Fruit fly (Drosophila melanogaster) whole organism, embryonic: ENCODE measurements around the gene Polr3E.

ENCODE experiments used
- Ada2b ChIP-seq: fragments of 200-800 bp; sonication (Bioruptor generic); IDR thresholded peaks from 2 replicates; pipeline ENCODE4 v1.3.6; 2022; ENCODE audit warnings: missing biosample characterization, missing genetic modification characterization
- B-H1 ChIP-seq: fragments of 200-800 bp; sonication (Bioruptor generic); IDR thresholded peaks from 3 replicates; pipeline ENCODE4 v1.3.6; 2022; ENCODE audit warnings: missing biosample characterization, missing genetic modification characterization
- C15 ChIP-seq: fragments of 200-800 bp; sonication (Bioruptor generic); IDR thresholded peaks from 3 replicates; pipeline ENCODE4 v1.3.6; 2022; ENCODE audit warnings: missing biosample characterization, missing genetic modification characterization
- CG10147 ChIP-seq: fragments of 200-800 bp; sonication (Bioruptor generic); optimal IDR thresholded peaks from 2 replicates; lab custom pipeline; 2019; ENCODE audit warnings: missing biosample characterization, mild to moderate bottlenecking, missing genetic modification characterization, moderate library complexity
- CG10431 ChIP-seq: fragments of 200-800 bp; sonication (Bioruptor generic); optimal IDR thresholded peaks from 3 replicates; lab custom pipeline; 2018; ENCODE audit warnings: missing biosample characterization, mild to moderate bottlenecking, missing genetic modification characterization
- CG1233 ChIP-seq: fragments of 200-800 bp; sonication (Bioruptor generic); optimal IDR thresholded peaks from 4 replicates; lab custom pipeline; 2018; ENCODE audit warnings: missing biosample characterization, mild to moderate bottlenecking, missing genetic modification characterization
- CG13894 ChIP-seq: fragments of 200-800 bp; sonication (Bioruptor generic); optimal IDR thresholded peaks from 3 replicates; lab custom pipeline; 2018; ENCODE audit warnings: missing biosample characterization, mild to moderate bottlenecking, missing genetic modification characterization, moderate library complexity
- CG14965 ChIP-seq: fragments of 200-800 bp; sonication (Bioruptor generic); optimal IDR thresholded peaks from 2 replicates; lab custom pipeline; 2016; ENCODE audit warnings: missing biosample characterization, missing genetic modification characterization, borderline replicate concordance
- CG15514 ChIP-seq: fragments of 200-800 bp; sonication (Bioruptor generic); optimal IDR thresholded peaks from 3 replicates; lab custom pipeline; 2017; ENCODE audit warnings: missing biosample characterization, missing genetic modification characterization, mild to moderate bottlenecking, moderate library complexity, missing genetic modification reagents
- CG17361 ChIP-seq: fragments of 200-800 bp; sonication (Bioruptor generic); IDR thresholded peaks from 3 replicates; pipeline ENCODE4 v1.3.6; 2022; ENCODE audit warnings: missing biosample characterization, missing genetic modification characterization
- CG17912 ChIP-seq: fragments of 200-800 bp; sonication (Bioruptor generic); optimal IDR thresholded peaks from 2 replicates; lab custom pipeline; 2018; ENCODE audit warnings: missing biosample characterization, mild to moderate bottlenecking, missing genetic modification characterization
- CG4282 ChIP-seq: fragments of 200-800 bp; sonication (Bioruptor generic); optimal IDR thresholded peaks from 2 replicates; lab custom pipeline; 2016; ENCODE audit warnings: missing biosample characterization, missing genetic modification characterization
- CG5245 ChIP-seq: fragments of 200-800 bp; sonication (Bioruptor generic); optimal IDR thresholded peaks from 3 replicates; lab custom pipeline; 2016; ENCODE audit warnings: missing biosample characterization, missing genetic modification characterization
- CG6175 ChIP-seq: fragments of 200-800 bp; sonication (Bioruptor generic); IDR thresholded peaks from 3 replicates; pipeline ENCODE4 v1.3.6; 2022; ENCODE audit warnings: missing biosample characterization, missing genetic modification characterization
- CG6272 ChIP-seq: fragments of 200-800 bp; sonication (Bioruptor generic); IDR thresholded peaks from 2 replicates; pipeline ENCODE4 v1.3.6; 2022; ENCODE audit warnings: missing biosample characterization, missing genetic modification characterization
- CG6689 ChIP-seq: fragments of 200-800 bp; sonication (Bioruptor generic); IDR thresholded peaks from 2 replicates; pipeline ENCODE4 v1.3.6; 2022; ENCODE audit warnings: missing biosample characterization, missing genetic modification characterization
- CG7357 ChIP-seq: fragments of 200-800 bp; sonication (Bioruptor generic); IDR thresholded peaks from 3 replicates; pipeline ENCODE4 v1.3.6; 2022; ENCODE audit warnings: missing biosample characterization, missing genetic modification characterization
- CG8290 ChIP-seq, 3 experiments: fragments of 200-800 bp; sonication (Bioruptor generic); optimal IDR thresholded peaks; 2 replicates each; lab custom pipeline; 2016 to 2019; ENCODE audit warnings: missing biosample characterization in 3 of 3, missing genetic modification characterization in 3 of 3, mild to moderate bottlenecking in 2 of 3, moderate library complexity in 1 of 3
- CG8388 ChIP-seq: fragments of 200-800 bp; sonication (Bioruptor generic); optimal IDR thresholded peaks from 2 replicates; lab custom pipeline; 2019; ENCODE audit warnings: missing biosample characterization, mild to moderate bottlenecking, missing genetic modification characterization, moderate library complexity
- CG8765 ChIP-seq: fragments of 200-800 bp; sonication (Bioruptor generic); IDR thresholded peaks from 2 replicates; pipeline ENCODE4 v1.3.6; 2022; ENCODE audit warnings: missing biosample characterization, missing genetic modification characterization
- CG8924 ChIP-seq: fragments of 200-800 bp; optimal IDR thresholded peaks from 3 replicates; lab custom pipeline; 2019; ENCODE audit warnings: missing biosample characterization, mild to moderate bottlenecking, missing genetic modification characterization, moderate library complexity
- CG9932 ChIP-seq: fragments of 200-800 bp; sonication (Bioruptor generic); IDR thresholded peaks from 2 replicates; pipeline ENCODE4 v1.3.6; 2022; ENCODE audit warnings: missing biosample characterization, missing genetic modification characterization
- E2f2 ChIP-seq: fragments of 200-800 bp; sonication (Bioruptor generic); IDR thresholded peaks from 2 replicates; pipeline ENCODE4 v1.3.6; 2022; ENCODE audit warnings: missing biosample characterization, missing genetic modification characterization
- Lpt ChIP-seq: fragments of >200 bp; optimal IDR thresholded peaks from 2 replicates; lab custom pipeline; 2018; ENCODE audit warnings: missing biosample characterization, missing genetic modification characterization
- Med ChIP-seq: fragments of 200-800 bp; sonication (Bioruptor generic); peaks from one replicate; lab custom pipeline; 2016; ENCODE audit warnings: missing biosample characterization, missing genetic modification characterization, mild to moderate bottlenecking, inconsistent platforms, moderate library complexity
- Mes4 ChIP-seq: fragments of 200-800 bp; sonication (Bioruptor generic); optimal IDR thresholded peaks from 2 replicates; lab custom pipeline; 2016; ENCODE audit warnings: missing biosample characterization, missing genetic modification characterization
- Spps ChIP-seq: fragments of 200-800 bp; sonication (Bioruptor generic); optimal IDR thresholded peaks from 2 replicates; lab custom pipeline; 2018; ENCODE audit warnings: missing biosample characterization, mild to moderate bottlenecking, missing genetic modification characterization
- Sry-β ChIP-seq: fragments of 200-800 bp; sonication (Bioruptor generic); optimal IDR thresholded peaks from 2 replicates; lab custom pipeline; 2018; ENCODE audit warnings: missing biosample characterization, mild to moderate bottlenecking, missing genetic modification characterization, moderate library complexity
- ase ChIP-seq: fragments of 200-800 bp; sonication (Bioruptor generic); IDR thresholded peaks from 3 replicates; pipeline ENCODE4 v1.3.6; 2022; ENCODE audit warnings: missing biosample characterization, missing genetic modification characterization
- cas ChIP-seq: fragments of 200-800 bp; sonication (Bioruptor generic); IDR thresholded peaks from 2 replicates; pipeline ENCODE4 v1.3.6; 2022; ENCODE audit warnings: missing biosample characterization, missing genetic modification characterization
- disco-r ChIP-seq: fragments of 200-800 bp; sonication (Bioruptor generic); optimal IDR thresholded peaks from 2 replicates; lab custom pipeline; 2016; ENCODE audit warnings: missing biosample characterization, missing genetic modification characterization
- emc ChIP-seq: fragments of 200-800 bp; sonication (Bioruptor generic); optimal IDR thresholded peaks from 2 replicates; lab custom pipeline; 2016; ENCODE audit warnings: missing biosample characterization, missing genetic modification characterization
- fd96Cb ChIP-seq: fragments of 200-800 bp; sonication (Bioruptor generic); optimal IDR thresholded peaks from 2 replicates; lab custom pipeline; 2018; ENCODE audit warnings: missing biosample characterization, mild to moderate bottlenecking, missing genetic modification characterization, moderate library complexity
- fru ChIP-seq: fragments of >200 bp; optimal IDR thresholded peaks from 2 replicates; lab custom pipeline; 2017
- jumu ChIP-seq: fragments of 200-800 bp; sonication (Bioruptor generic); optimal IDR thresholded peaks from 3 replicates; lab custom pipeline; 2016; ENCODE audit warnings: missing biosample characterization, missing genetic modification characterization
- kay ChIP-seq: fragments of 200-800 bp; sonication (Bioruptor generic); optimal IDR thresholded peaks from 2 replicates; lab custom pipeline; 2016; ENCODE audit warnings: missing biosample characterization, missing genetic modification characterization
- lbe ChIP-seq: fragments of 200-800 bp; sonication (Bioruptor generic); optimal IDR thresholded peaks from 2 replicates; lab custom pipeline; 2016; ENCODE audit warnings: missing biosample characterization, mild to moderate bottlenecking, missing genetic modification characterization
- mirr ChIP-seq: fragments of 200-800 bp; sonication (Bioruptor generic); optimal IDR thresholded peaks from 3 replicates; lab custom pipeline; 2018; ENCODE audit warnings: missing biosample characterization, mild to moderate bottlenecking, missing genetic modification characterization
- p53 ChIP-seq: fragments of 200-800 bp; sonication (Bioruptor generic); optimal IDR thresholded peaks from 2 replicates; lab custom pipeline; 2016; ENCODE audit warnings: missing biosample characterization, missing genetic modification characterization
- peb ChIP-seq: fragments of 200-800 bp; sonication (Bioruptor generic); IDR thresholded peaks from 2 replicates; pipeline ENCODE4 v1.3.6; 2022; ENCODE audit warnings: missing biosample characterization, missing genetic modification characterization
- pho ChIP-seq: fragments of 200-800 bp; sonication (Bioruptor generic); optimal IDR thresholded peaks from 2 replicates; lab custom pipeline; 2016; ENCODE audit warnings: missing biosample characterization, missing genetic modification characterization
- pnt ChIP-seq: fragments of 200-800 bp; sonication (Bioruptor generic); optimal IDR thresholded peaks from 3 replicates; lab custom pipeline; 2016; ENCODE audit warnings: missing biosample characterization, missing genetic modification characterization
- prd ChIP-seq, 3 experiments: fragments of >200 bp in 2 of 3; fragments of 200-800 bp in 1 of 3; sonication (Bioruptor generic) in 1 of 3; optimal IDR thresholded peaks in 2 of 3; IDR thresholded peaks in 1 of 3; 2 replicates in 2 of 3; 3 replicates in 1 of 3; pipeline versions ENCODE4 v1.3.6 to Lab custom; 2017 to 2022; ENCODE audit warnings: missing biosample characterization in 1 of 3, missing genetic modification characterization in 1 of 3
- pros ChIP-seq: fragments of 200-800 bp; sonication (Bioruptor generic); optimal IDR thresholded peaks from 3 replicates; lab custom pipeline; 2019; ENCODE audit warnings: missing biosample characterization, mild to moderate bottlenecking, missing genetic modification characterization, moderate library complexity
- repo ChIP-seq: fragments of 200-800 bp; sonication (Bioruptor generic); optimal IDR thresholded peaks from 2 replicates; lab custom pipeline; 2016; ENCODE audit warnings: missing biosample characterization, missing genetic modification characterization
- row ChIP-seq: fragments of 200-800 bp; sonication (Bioruptor generic); IDR thresholded peaks from 3 replicates; pipeline ENCODE4 v1.3.6; 2022; ENCODE audit warnings: missing biosample characterization, missing genetic modification characterization
- sima ChIP-seq: fragments of 200-800 bp; sonication (Bioruptor generic); optimal IDR thresholded peaks from 2 replicates; lab custom pipeline; 2016; ENCODE audit warnings: missing biosample characterization, missing genetic modification characterization
- tx ChIP-seq: fragments of 200-800 bp; sonication (Bioruptor generic); optimal IDR thresholded peaks from 2 replicates; lab custom pipeline; 2016; ENCODE audit warnings: missing biosample characterization, missing genetic modification characterization
- vnd ChIP-seq: fragments of 200-800 bp; sonication (Bioruptor generic); IDR thresholded peaks from 3 replicates; pipeline ENCODE4 v1.3.6; 2022; ENCODE audit warnings: missing biosample characterization, missing genetic modification characterization; ENCODE audit not compliant: partially characterized antibody

Gene Polr3E

DNA sequence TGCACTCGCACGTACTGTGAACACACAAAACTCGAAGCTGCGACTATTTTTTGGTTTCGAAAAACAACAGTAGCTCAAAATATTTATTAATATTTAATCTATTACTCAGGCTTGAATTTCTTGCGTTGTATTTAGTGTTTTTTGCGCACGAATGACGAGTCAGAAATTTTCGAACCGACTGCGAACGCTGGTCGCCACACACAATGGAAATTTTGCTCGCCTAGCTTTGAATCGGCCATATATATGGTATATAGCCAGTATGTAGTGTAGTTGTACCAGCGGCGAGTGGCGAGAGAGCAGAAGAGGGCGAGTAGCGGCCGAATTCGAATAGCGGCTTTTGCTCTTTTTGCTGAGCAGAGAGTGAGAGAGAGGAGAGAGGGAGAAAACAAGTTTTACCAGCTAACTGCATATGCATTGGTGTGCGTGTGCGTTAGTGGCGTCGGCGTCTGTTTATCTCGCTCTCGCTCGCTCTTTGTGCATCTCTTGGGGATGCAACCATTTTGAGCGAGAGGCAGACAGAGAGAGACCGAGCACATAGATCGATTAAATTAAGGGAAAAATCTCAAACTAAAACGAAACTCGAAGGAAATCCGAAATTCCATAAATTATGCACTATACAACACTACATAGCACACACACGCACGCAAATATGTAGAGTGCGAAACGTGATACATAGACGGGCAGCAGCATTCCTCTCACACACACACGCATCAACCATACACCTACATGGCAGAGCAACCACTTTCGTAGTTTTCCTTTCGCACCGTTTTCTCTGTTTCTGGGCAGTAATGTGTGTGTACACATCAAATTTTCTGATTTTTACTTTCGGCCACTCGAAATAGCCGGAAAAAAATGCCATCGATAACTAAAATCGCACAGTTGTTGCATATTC, 5.4 kb upstream of the Polr3E start (continued):
- TF ChIP-seq ase (GFP tag; lab: Robert Waterston, UW): no peak
- TF ChIP-seq E2f2 (GFP tag; lab: Robert Waterston, UW): 0 out of 2 replicates have a peak, but pooled peaks have one; percentile 27
- TF ChIP-seq jumu (GFP tag; lab: Kevin White, UChicago): no peak
- no peak for TF ChIP-seq fd96Cb (tag; lab: Kevin White, UChicago)
- TF ChIP-seq CG9932 (GFP tag; lab: Robert Waterston, UW): peak; percentile 41; the same call in 1 of the 2 replicates
- TF ChIP-seq row (GFP tag; lab: Robert Waterston, UW): peak; percentile 36; the same call in 1 of the 3 replicates
- TF ChIP-seq fru (lab: Kevin White, UChicago): peak; percentile 36
- TF ChIP-seq pnt: no peak
- TF ChIP-seq tx (GFP tag; lab: Kevin White, UChicago): no peak
- peak; percentile 87 for TF ChIP-seq pros
- TF ChIP-seq Sry-β: no peak
- no peak for TF ChIP-seq CG7357 (GFP tag; lab: Robert Waterston, UW)
- TF ChIP-seq prd (optimal IDR thresholded peaks at IDR 0.05; lab: Kevin White, UChicago): no peak
- no peak for TF ChIP-seq prd (GFP tag; IDR thresholded peaks at IDR 0.05; lab: Robert Waterston, UW)
- TF ChIP-seq CG10431 (GFP tag; lab: Kevin White, UChicago): peak; percentile 99
- no peak for TF ChIP-seq mirr (GFP tag; lab: Kevin White, UChicago)
- no peak for TF ChIP-seq CG8924
- TF ChIP-seq emc (GFP tag; lab: Kevin White, UChicago): no peak
- TF ChIP-seq B-H1 (GFP tag; lab: Robert Waterston, UW): no peak
- no peak for TF ChIP-seq sima
- no peak for TF ChIP-seq CG17912 (GFP tag; lab: Kevin White, UChicago)
- peak; percentile 15 for TF ChIP-seq lbe (GFP tag; lab: Kevin White, UChicago)
- no peak for TF ChIP-seq CG5245 (GFP tag; lab: Kevin White, UChicago)
- no peak for TF ChIP-seq Ada2b (GFP tag; lab: Robert Waterston, UW)
- TF ChIP-seq CG10147 (GFP tag; lab: Kevin White, UChicago): no peak
- no peak for TF ChIP-seq Lpt
- TF ChIP-seq CG6689: no peak
- TF ChIP-seq pho (GFP tag; lab: Kevin White, UChicago): no peak
- no peak for TF ChIP-seq p53 (GFP tag; lab: Kevin White, UChicago)
- TF ChIP-seq CG6272 (GFP tag; lab: Robert Waterston, UW): no peak
- TF ChIP-seq CG14965 (GFP tag; lab: Kevin White, UChicago): no peak
- no peak for TF ChIP-seq C15 (GFP tag; lab: Robert Waterston, UW)
- no peak for TF ChIP-seq kay (GFP tag; lab: Kevin White, UChicago)
- TF ChIP-seq repo: no peak
- TF ChIP-seq CG1233 (GFP tag; lab: Kevin White, UChicago): no peak
- no peak for TF ChIP-seq CG17361 (GFP tag; lab: Robert Waterston, UW)
- TF ChIP-seq CG8290 (GFP tag; optimal IDR thresholded peaks at IDR 0.05; lab: Kevin White, UChicago): no peak
- peak in 1 of 2 experiments; percentile 64 for TF ChIP-seq CG8290 (tag; optimal IDR thresholded peaks at IDR 0.05; lab: Kevin White, UChicago)
- TF ChIP-seq Spps: no peak
- peak; percentile 43 for TF ChIP-seq Med (GFP tag; lab: Kevin White, UChicago)
- no peak for TF ChIP-seq disco-r (GFP tag; lab: Kevin White, UChicago)
- TF ChIP-seq Mes4 (GFP tag; lab: Kevin White, UChicago): no peak
- TF ChIP-seq vnd (GFP tag; lab: Robert Waterston, UW): no peak
- TF ChIP-seq cas (GFP tag; lab: Robert Waterston, UW): no peak
- TF ChIP-seq CG8388 (GFP tag; lab: Kevin White, UChicago): no peak
- TF ChIP-seq peb (GFP tag; lab: Robert Waterston, UW): 0 out of 2 replicates have a peak, but pooled peaks have one; percentile 29
- TF ChIP-seq CG13894 (tag; lab: Kevin White, UChicago): peak; percentile 11
- TF ChIP-seq CG6175 (GFP tag; lab: Robert Waterston, UW): no peak
- TF ChIP-seq CG4282: no peak
- 0 out of 2 replicates have a peak, but pooled peaks have one; percentile 27 for TF ChIP-seq CG8765 (GFP tag; lab: Robert Waterston, UW)
- TF ChIP-seq CG15514 (GFP tag; lab: Kevin White, UChicago): no peak
